Worm (Caenorhabditis elegans): ENCODE results near the gene C16C10.4.

ce11 chrIII:4152828-4153227 lies 18.3 kb upstream of the C16C10.4 start:
- no peak for TF ChIP-seq ama-1 (optimal IDR thresholded peaks at IDR 0.05)
- no peak for TF ChIP-seq F13H6.1 (tag; optimal IDR thresholded peaks at IDR 0.05)
- TF ChIP-seq pqm-1 (tag; optimal IDR thresholded peaks at IDR 0.05) = no peak
- no peak for TF ChIP-seq ttx-3 (tag; optimal IDR thresholded peaks at IDR 0.05)
- TF ChIP-seq pax-1 (tag; optimal IDR thresholded peaks at IDR 0.05) = no peak
- no peak for TF ChIP-seq sox-2 (GFP tag; IDR thresholded peaks at IDR 0.05)
- TF ChIP-seq elt-2 (tag; optimal IDR thresholded peaks at IDR 0.05) = no peak
- TF ChIP-seq ceh-19 (GFP tag; optimal IDR thresholded peaks at IDR 0.05) = no peak
- TF ChIP-seq fkh-10 (GFP tag; optimal IDR thresholded peaks at IDR 0.05) = no peak
- TF ChIP-seq odd-2 (tag; optimal IDR thresholded peaks at IDR 0.05) = no peak
- no peak for TF ChIP-seq pros-1 (tag; optimal IDR thresholded peaks at IDR 0.05)
- TF ChIP-seq hlh-30 (tag; optimal IDR thresholded peaks at IDR 0.05; ENCODE audit: insufficient read depth) = no peak

Data from whole organism, late embryonic.